Worm (Caenorhabditis elegans): Measurements from ENCODE around the gene sms-2.

- no peak for TF ChIP-seq aly-1 (tag; optimal IDR thresholded peaks at IDR 0.05)
- TF ChIP-seq flt-1 (GFP tag; IDR thresholded peaks at IDR 0.05): no peak
- no peak for TF ChIP-seq tra-4 (tag; optimal IDR thresholded peaks at IDR 0.05)
- no peak for TF ChIP-seq ama-1 (optimal IDR thresholded peaks at IDR 0.05)
- TF ChIP-seq hmbx-1 (tag; optimal IDR thresholded peaks at IDR 0.05): no peak
- no peak for TF ChIP-seq sea-1 (GFP tag; conservative IDR thresholded peaks at IDR 0.05)
- no peak for TF ChIP-seq F13C5.2 (tag; optimal IDR thresholded peaks at IDR 0.05)
- TF ChIP-seq scrt-1 (GFP tag; IDR thresholded peaks at IDR 0.05): no peak
- TF ChIP-seq hnd-1 (tag; optimal IDR thresholded peaks at IDR 0.05): no peak
- no peak for TF ChIP-seq hmg-4 (GFP tag; optimal IDR thresholded peaks at IDR 0.05)
- TF ChIP-seq ceh-36 (tag; optimal IDR thresholded peaks at IDR 0.05): no peak
- no peak for TF ChIP-seq ceh-13 (GFP tag; optimal IDR thresholded peaks at IDR 0.05)
- TF ChIP-seq ets-7 (tag; optimal IDR thresholded peaks at IDR 0.05): no peak
These were observed 21.4 kb upstream of the sms-2 start, which contains the start of gene C44C1.6 for ce11 chrX:970072-970471.

Measured in whole organism, early embryonic.